Worm (Caenorhabditis elegans): ENCODE data around the gene ifo-1.

The ifo-1 gene

DNA sequence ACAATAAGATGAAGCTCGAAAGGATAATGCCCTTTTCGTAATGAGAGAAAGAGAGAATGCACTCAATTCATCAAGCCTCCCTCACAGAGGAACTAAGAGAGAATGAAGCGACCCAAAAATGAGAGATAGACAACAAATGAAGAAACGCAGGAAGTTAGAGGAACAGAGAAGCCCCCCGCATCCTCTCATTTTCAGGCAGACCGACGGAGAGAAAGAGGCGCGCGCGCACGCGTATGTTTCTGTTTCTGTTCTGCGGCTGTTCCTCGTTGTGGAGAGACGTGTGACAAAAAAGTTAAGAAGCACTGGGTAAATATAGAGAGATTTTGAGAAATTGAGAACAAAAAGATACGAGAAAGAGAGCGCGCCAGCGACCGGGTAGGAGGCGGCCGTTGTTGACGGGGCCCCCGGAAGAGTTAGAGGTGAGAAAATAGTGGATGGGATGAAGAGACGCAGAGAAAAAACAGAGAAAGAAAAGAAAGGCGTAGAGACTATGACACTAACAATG, 6.5 kb downstream of the ifo-1 start (continued):
- TF ChIP-seq ceh-58 (GFP tag; IDR thresholded peaks at IDR 0.05) = no peak
- no peak for TF ChIP-seq Y79H2A.3 (GFP tag; conservative IDR thresholded peaks at IDR 0.05)
- TF ChIP-seq snpc-1.1 (tag; optimal IDR thresholded peaks at IDR 0.05; ENCODE audit: insufficient read depth) = no peak
- peak; percentile 80; the same call in 1 of the 2 replicates for TF ChIP-seq nfyb-1 (GFP tag; IDR thresholded peaks at IDR 0.05)
- peak; percentile 50 for TF ChIP-seq tbp1 (GFP tag; optimal IDR thresholded peaks at IDR 0.05)
- peak; percentile 19 for TF ChIP-seq nhr-90 (tag; optimal IDR thresholded peaks at IDR 0.05)
- TF ChIP-seq unc-62 (GFP tag; optimal IDR thresholded peaks at IDR 0.05) = no peak
- peak; percentile 91 for TF ChIP-seq dox-1 (GFP tag; IDR thresholded peaks at IDR 0.05)
- no peak for TF ChIP-seq D2030.7 (GFP tag; IDR thresholded peaks at IDR 0.05)
- no peak for TF ChIP-seq K11D2.4 (GFP tag; IDR thresholded peaks at IDR 0.05)
- peak in 1 of 2 experiments; percentile 6 for TF ChIP-seq let-607 (tag; optimal IDR thresholded peaks at IDR 0.05)
- no peak for TF ChIP-seq snpc-1.3 (tag; optimal IDR thresholded peaks at IDR 0.05; ENCODE audit: insufficient read depth)
- TF ChIP-seq attf-6 (GFP tag; IDR thresholded peaks at IDR 0.05) = no peak
- TF ChIP-seq ets-4 (GFP tag; optimal IDR thresholded peaks at IDR 0.05) = no peak
- TF ChIP-seq B0336.3 (GFP tag; IDR thresholded peaks at IDR 0.05) = peak; percentile 87
- no peak for TF ChIP-seq lag-1 (GFP tag; IDR thresholded peaks at IDR 0.05)
- no peak for TF ChIP-seq egl-18 (GFP tag; IDR thresholded peaks at IDR 0.05)
- peak; percentile 70 for TF ChIP-seq mcd-1 (GFP tag; IDR thresholded peaks at IDR 0.05)
- peak; percentile 29 for TF ChIP-seq F22D6.2 (tag; optimal IDR thresholded peaks at IDR 0.05)
- no peak for TF ChIP-seq mel-28 (tag; optimal IDR thresholded peaks at IDR 0.05; ENCODE audit: borderline replicate concordance)
- no peak for TF ChIP-seq efl-1 (GFP tag; optimal IDR thresholded peaks at IDR 0.05)
- no peak for TF ChIP-seq C17E4.6 (GFP tag; IDR thresholded peaks at IDR 0.05)
- no peak for TF ChIP-seq dpl-1 (GFP tag; optimal IDR thresholded peaks at IDR 0.05)
- no peak for TF ChIP-seq ztf-22 (GFP tag; optimal IDR thresholded peaks at IDR 0.05)
- no peak for TF ChIP-seq Y53F4B.3 (GFP tag; IDR thresholded peaks at IDR 0.05)
- peak; percentile 99 for TF ChIP-seq zfh-2 (GFP tag; conservative IDR thresholded peaks at IDR 0.05)
- TF ChIP-seq die-1 (tag; optimal IDR thresholded peaks at IDR 0.05) = no peak
- peak; percentile 71 for TF ChIP-seq chd-7 (tag; optimal IDR thresholded peaks at IDR 0.05)
- no peak for TF ChIP-seq ztf-25 (GFP tag; IDR thresholded peaks at IDR 0.05)
- TF ChIP-seq dpff-1 (tag; optimal IDR thresholded peaks at IDR 0.05) = no peak
- TF ChIP-seq cebp-2 (GFP tag; IDR thresholded peaks at IDR 0.05) = no peak
- TF ChIP-seq F23B12.7 (tag; optimal IDR thresholded peaks at IDR 0.05; ENCODE audit: insufficient read depth) = no peak
- TF ChIP-seq lsy-27 (tag; optimal IDR thresholded peaks at IDR 0.05; ENCODE audit: borderline replicate concordance, insufficient read depth) = no peak
- TF ChIP-seq B0261.1 (tag; optimal IDR thresholded peaks at IDR 0.05) = no peak
- peak; percentile 86 for TF ChIP-seq somi-1 (GFP tag; optimal IDR thresholded peaks at IDR 0.05)
- no peak for TF ChIP-seq cebp-1 (GFP tag; IDR thresholded peaks at IDR 0.05)
- peak; percentile 85 for TF ChIP-seq cebp-1 (tag; optimal IDR thresholded peaks at IDR 0.05)
- no peak for TF ChIP-seq rec-8 (tag; optimal IDR thresholded peaks at IDR 0.05)
- no peak for TF ChIP-seq Y53G8AR.9 (GFP tag; conservative IDR thresholded peaks at IDR 0.05)
- peak; percentile 53 for TF ChIP-seq ztf-26 (tag; optimal IDR thresholded peaks at IDR 0.05)
- no peak for TF ChIP-seq hlh-12 (tag; optimal IDR thresholded peaks at IDR 0.05)
- no peak for TF ChIP-seq hmg-20 (GFP tag; IDR thresholded peaks at IDR 0.05)
- TF ChIP-seq unc-130 (GFP tag; optimal IDR thresholded peaks at IDR 0.05) = no peak
- TF ChIP-seq ama-1 (optimal IDR thresholded peaks at IDR 0.05) = no peak
- TF ChIP-seq ama-1 (GFP tag; optimal IDR thresholded peaks at IDR 0.05) = no peak
- TF ChIP-seq ztf-18 (tag; optimal IDR thresholded peaks at IDR 0.05) = peak; percentile 48
- TF ChIP-seq tlf-1 (GFP tag; optimal IDR thresholded peaks at IDR 0.05) = peak; percentile 12
- peak; percentile 52 for TF ChIP-seq gei-17 (GFP tag; optimal IDR thresholded peaks at IDR 0.05)
- peak; percentile 97 for TF ChIP-seq hmg-1.2 (GFP tag; IDR thresholded peaks at IDR 0.05)

Data from whole organism, young adult.